Worm (Caenorhabditis elegans) whole organism, L3 larva: ENCODE results near the gene myo-2.

Source experiments
- R02D3.7 ChIP-seq: fragments of 150-350 bp; optimal IDR thresholded peaks from 2 replicates; lab custom pipeline; 2014; ENCODE audit warnings: missing biosample characterization, missing genetic modification characterization
- aly-2 ChIP-seq: fragments of 150-350 bp; optimal IDR thresholded peaks from 2 replicates; lab custom pipeline; 2014; ENCODE audit warnings: missing biosample characterization, missing genetic modification characterization
- ama-1 ChIP-seq: fragments of 150-350 bp; optimal IDR thresholded peaks from 2 replicates; lab custom pipeline; 2018
- ceh-16 ChIP-seq: sonication (generic microtip); optimal IDR thresholded peaks from 2 replicates; lab custom pipeline; 2017; ENCODE audit warnings: missing biosample characterization, missing genetic modification characterization
- ceh-28 ChIP-seq: fragments of 150-350 bp; optimal IDR thresholded peaks from 2 replicates; lab custom pipeline; 2014; ENCODE audit warnings: missing biosample characterization, missing genetic modification reagents, missing genetic modification characterization
- ceh-82 ChIP-seq: fragments of 150-350 bp; optimal IDR thresholded peaks from 2 replicates; lab custom pipeline; 2014; ENCODE audit warnings: missing biosample characterization, missing genetic modification characterization
- ceh-9 ChIP-seq: sonication (generic microtip); optimal IDR thresholded peaks from 2 replicates; lab custom pipeline; 2018; ENCODE audit warnings: missing biosample characterization, missing genetic modification characterization
- daf-12 ChIP-seq: fragments of 150-350 bp; optimal IDR thresholded peaks from 2 replicates; lab custom pipeline; 2014; ENCODE audit warnings: missing biosample characterization, missing genetic modification reagents, missing genetic modification characterization
- egl-27 ChIP-seq: sonication (generic microtip); optimal IDR thresholded peaks from 4 replicates; lab custom pipeline; 2017; ENCODE audit warnings: missing biosample characterization, missing genetic modification reagents, missing genetic modification characterization
- elt-1 ChIP-seq: fragments of 150-350 bp; optimal IDR thresholded peaks from 2 replicates; lab custom pipeline; 2014; ENCODE audit warnings: missing biosample characterization, missing genetic modification characterization
- elt-2 ChIP-seq: sonication (generic microtip); optimal IDR thresholded peaks from 2 replicates; lab custom pipeline; 2016; ENCODE audit warnings: missing genetic modification reagents, mild to moderate bottlenecking, missing genetic modification characterization, missing compliant biosample characterization
- elt-3 ChIP-seq, 3 experiments: fragments of 150-350 bp in 1 of 3; sonication (generic microtip) in 2 of 3; optimal IDR thresholded peaks; 2 replicates in 2 of 3; 4 replicates in 1 of 3; lab custom pipeline; 2014 to 2017; ENCODE audit warnings: missing biosample characterization in 3 of 3, missing genetic modification characterization in 3 of 3
- eor-1 ChIP-seq, 2 experiments: fragments of 150-350 bp; optimal IDR thresholded peaks; 2 replicates each; lab custom pipeline; 2014 to 2018; ENCODE audit warnings: missing biosample characterization in 2 of 2, missing genetic modification characterization in 2 of 2
- fkh-10 ChIP-seq: sonication (generic microtip); optimal IDR thresholded peaks from 2 replicates; lab custom pipeline; 2017; ENCODE audit warnings: missing biosample characterization, missing genetic modification reagents, missing genetic modification characterization
- fos-1 ChIP-seq: fragments of 150-350 bp; optimal IDR thresholded peaks from 2 replicates; lab custom pipeline; 2014; ENCODE audit warnings: missing biosample characterization, missing genetic modification characterization
- hmg-11 ChIP-seq: sonication (generic microtip); optimal IDR thresholded peaks from 2 replicates; lab custom pipeline; 2016; ENCODE audit warnings: missing genetic modification characterization, missing compliant biosample characterization
- jun-1 ChIP-seq: fragments of 150-350 bp; optimal IDR thresholded peaks from 2 replicates; lab custom pipeline; 2014; ENCODE audit warnings: missing biosample characterization, missing genetic modification reagents, missing genetic modification characterization
- lin-15B ChIP-seq: fragments of 150-350 bp; optimal IDR thresholded peaks from 2 replicates; lab custom pipeline; 2014; ENCODE audit warnings: missing biosample characterization, missing genetic modification characterization
- lsy-12 ChIP-seq: sonication (generic microtip); optimal IDR thresholded peaks from 2 replicates; lab custom pipeline; 2016; ENCODE audit warnings: mild to moderate bottlenecking, missing genetic modification characterization, missing compliant biosample characterization
- mdl-1 ChIP-seq: fragments of 150-350 bp; optimal IDR thresholded peaks from 2 replicates; lab custom pipeline; 2014; ENCODE audit warnings: missing biosample characterization, missing genetic modification characterization
- mml-1 ChIP-seq: fragments of 150-350 bp; sonication (generic microtip); optimal IDR thresholded peaks from 3 replicates; lab custom pipeline; 2014; ENCODE audit warnings: missing biosample characterization, missing genetic modification characterization
- nfya-1 ChIP-seq: sonication (generic microtip); optimal IDR thresholded peaks from 2 replicates; lab custom pipeline; 2017; ENCODE audit warnings: missing genetic modification characterization, mild to moderate bottlenecking, missing compliant biosample characterization, antibody characterized with exemption, moderate library complexity; ENCODE audit not compliant: insufficient read depth
- nhr-11 ChIP-seq: fragments of 150-350 bp; optimal IDR thresholded peaks from 2 replicates; lab custom pipeline; 2014; ENCODE audit warnings: missing biosample characterization, missing genetic modification characterization
- nhr-12 ChIP-seq: fragments of 150-350 bp; optimal IDR thresholded peaks from 2 replicates; lab custom pipeline; 2014; ENCODE audit warnings: missing biosample characterization, missing genetic modification characterization
- nhr-23 ChIP-seq: fragments of 150-350 bp; optimal IDR thresholded peaks from 2 replicates; lab custom pipeline; 2014; ENCODE audit warnings: missing biosample characterization, missing genetic modification reagents, missing genetic modification characterization
- nhr-237 ChIP-seq: fragments of 150-350 bp; optimal IDR thresholded peaks from 2 replicates; lab custom pipeline; 2014; ENCODE audit warnings: missing biosample characterization, missing genetic modification characterization
- nhr-25 ChIP-seq: sonication (generic microtip); optimal IDR thresholded peaks from 2 replicates; lab custom pipeline; 2017; ENCODE audit warnings: missing biosample characterization, missing genetic modification characterization
- nhr-43 ChIP-seq: sonication (generic microtip); optimal IDR thresholded peaks from 2 replicates; lab custom pipeline; 2016; ENCODE audit warnings: mild to moderate bottlenecking, missing genetic modification characterization, missing compliant biosample characterization; ENCODE audit not compliant: poor library complexity, severe bottlenecking
- nhr-67 ChIP-seq: fragments of 150-350 bp; optimal IDR thresholded peaks from 2 replicates; lab custom pipeline; 2014; ENCODE audit warnings: missing biosample characterization, missing genetic modification characterization
- nhr-76 ChIP-seq: fragments of 150-350 bp; sonication (generic microtip); optimal IDR thresholded peaks from 5 replicates; lab custom pipeline; 2014; ENCODE audit warnings: missing biosample characterization, missing genetic modification characterization
- nhr-77 ChIP-seq: fragments of 150-350 bp; optimal IDR thresholded peaks from 2 replicates; lab custom pipeline; 2014; ENCODE audit warnings: missing biosample characterization, missing genetic modification characterization
- pha-4 ChIP-seq: fragments of 150-350 bp; optimal IDR thresholded peaks from 2 replicates; lab custom pipeline; 2014; ENCODE audit warnings: missing biosample characterization, missing genetic modification reagents, missing genetic modification characterization
- sea-2 ChIP-seq: fragments of 150-350 bp; sonication (generic microtip); optimal IDR thresholded peaks from 4 replicates; lab custom pipeline; 2014; ENCODE audit warnings: missing biosample characterization, missing genetic modification reagents, missing genetic modification characterization
- skn-1 ChIP-seq: fragments of 150-350 bp; optimal IDR thresholded peaks from 2 replicates; lab custom pipeline; 2014; ENCODE audit warnings: missing biosample characterization, missing genetic modification characterization
- snpc-4 ChIP-seq: fragments of 150-350 bp; optimal IDR thresholded peaks from 2 replicates; lab custom pipeline; 2014; ENCODE audit warnings: missing biosample characterization, missing genetic modification characterization
- tbx-2 ChIP-seq: sonication (generic microtip); optimal IDR thresholded peaks from 2 replicates; lab custom pipeline; 2016; ENCODE audit warnings: mild to moderate bottlenecking, missing genetic modification characterization, missing compliant biosample characterization
- unc-39 ChIP-seq: sonication (generic microtip); optimal IDR thresholded peaks from 4 replicates; lab custom pipeline; 2017; ENCODE audit warnings: missing biosample characterization, missing genetic modification characterization
- unc-62 ChIP-seq: fragments of 150-350 bp; sonication (generic microtip); optimal IDR thresholded peaks from 4 replicates; lab custom pipeline; 2014; ENCODE audit warnings: missing biosample characterization, missing genetic modification reagents, missing genetic modification characterization
- zag-1 ChIP-seq: fragments of 150-350 bp; optimal IDR thresholded peaks from 2 replicates; lab custom pipeline; 2014; ENCODE audit warnings: missing biosample characterization, missing genetic modification characterization
- ztf-4 ChIP-seq: fragments of 150-350 bp; optimal IDR thresholded peaks from 2 replicates; lab custom pipeline; 2014; ENCODE audit warnings: missing biosample characterization, missing genetic modification characterization

myo-2 gene

ce11 chrX:12484078-12484477 is 16.2 kb downstream of the myo-2 start:
- TF ChIP-seq mml-1 (tag; lab: Kevin White, UChicago) (no peak), unc-62 (GFP tag; lab: Kevin White, UChicago) (no peak), elt-2 (tag; lab: Kevin White, UChicago) (no peak), snpc-4 (tag; lab: Kevin White, UChicago) (no peak), hmg-11 (tag; lab: Kevin White, UChicago) (no peak), zag-1 (tag; lab: Kevin White, UChicago) (no peak), R02D3.7 (no peak), nhr-11 (no peak), elt-3 (tag; optimal IDR thresholded peaks at IDR 0.05; lab: Kevin White, UChicago) (no peak), ceh-9 (tag; lab: Kevin White, UChicago) (no peak), egl-27 (tag; lab: Kevin White, UChicago) (no peak), ceh-82 (tag; lab: Kevin White, UChicago) (no peak), mdl-1 (tag; lab: Kevin White, UChicago) (no peak), skn-1 (tag; lab: Kevin White, UChicago) (no peak), elt-1 (tag; lab: Kevin White, UChicago) (no peak), nhr-12 (tag; lab: Kevin White, UChicago) (no peak)

ce11 chrX:12484749-12485148 is 16.9 kb downstream of the myo-2 start, which contains the start of gene tbc-13:
TSS of gene tbc-13 (plus strand) at chrX:12485049.
- no peak for TF ChIP-seq ceh-82 (tag; lab: Kevin White, UChicago)
- no peak for TF ChIP-seq skn-1 (tag; lab: Kevin White, UChicago)
- TF ChIP-seq nhr-25 (tag; lab: Kevin White, UChicago): no peak
- TF ChIP-seq elt-3 (tag; optimal IDR thresholded peaks at IDR 0.05; lab: Kevin White, UChicago): no peak
- no peak for TF ChIP-seq mml-1 (tag; lab: Kevin White, UChicago)
- no peak for TF ChIP-seq snpc-4 (tag; lab: Kevin White, UChicago)
- TF ChIP-seq ceh-28 (tag; lab: Kevin White, UChicago): no peak
- TF ChIP-seq ceh-16 (tag; lab: Kevin White, UChicago): no peak
- no peak for TF ChIP-seq ceh-9 (tag; lab: Kevin White, UChicago)
- no peak for TF ChIP-seq jun-1 (tag; lab: Kevin White, UChicago)
- TF ChIP-seq eor-1 (tag; optimal IDR thresholded peaks at IDR 0.05; lab: Kevin White, UChicago): no peak
- TF ChIP-seq egl-27 (tag; lab: Kevin White, UChicago): no peak
- no peak for TF ChIP-seq hmg-11 (tag; lab: Kevin White, UChicago)
- no peak for TF ChIP-seq pha-4 (tag; lab: Kevin White, UChicago)
- no peak for TF ChIP-seq ztf-4 (tag; lab: Kevin White, UChicago)
- TF ChIP-seq fkh-10 (GFP tag; lab: Kevin White, UChicago): no peak

- TF ChIP-seq unc-62 (GFP tag; lab: Kevin White, UChicago) (no peak), daf-12 (tag; lab: Kevin White, UChicago) (no peak), ceh-16 (tag; lab: Kevin White, UChicago) (no peak), lsy-12 (tag; lab: Kevin White, UChicago) (no peak), nhr-67 (tag; lab: Kevin White, UChicago) (no peak), skn-1 (tag; lab: Kevin White, UChicago) (no peak), nhr-23 (tag; lab: Kevin White, UChicago) (no peak), nhr-12 (tag; lab: Kevin White, UChicago) (no peak), nhr-11 (no peak), unc-39 (tag; lab: Kevin White, UChicago) (no peak)
Observed at ce11 chrX:12491138-12491537, 23.3 kb downstream of the myo-2 start.

ce11 chrX:12492467-12492866 is 24.6 kb downstream of the myo-2 start, which contains the start of gene lips-1:
TSS of gene lips-1 (plus strand) at chrX:12492767.
- no peak for TF ChIP-seq hmg-11 (tag; lab: Kevin White, UChicago)
- no peak for TF ChIP-seq ceh-9 (tag; lab: Kevin White, UChicago)
- TF ChIP-seq sea-2: no peak
- TF ChIP-seq nhr-77: no peak
- no peak for TF ChIP-seq ceh-82 (tag; lab: Kevin White, UChicago)
- no peak for TF ChIP-seq lin-15B (tag; lab: Kevin White, UChicago)
- no peak for TF ChIP-seq elt-3 (tag; optimal IDR thresholded peaks at IDR 0.05; lab: Kevin White, UChicago)
- TF ChIP-seq elt-1 (tag; lab: Kevin White, UChicago): no peak
- TF ChIP-seq nhr-12 (tag; lab: Kevin White, UChicago): no peak
- TF ChIP-seq nhr-25 (tag; lab: Kevin White, UChicago): no peak
- TF ChIP-seq, all 47 proteins: peak for 0

- TF ChIP-seq nhr-237: no peak
- no peak for TF ChIP-seq nhr-11
- no peak for TF ChIP-seq hmg-11 (tag; lab: Kevin White, UChicago)
- TF ChIP-seq daf-12 (tag; lab: Kevin White, UChicago): no peak
- no peak for TF ChIP-seq sea-2
- TF ChIP-seq ztf-4 (tag; lab: Kevin White, UChicago): peak; percentile 3
- TF ChIP-seq nhr-43 (tag; lab: Kevin White, UChicago): peak; percentile 96
- TF ChIP-seq nhr-67 (tag; lab: Kevin White, UChicago): no peak
- no peak for TF ChIP-seq aly-2 (tag; lab: Kevin White, UChicago)
- peak in 2 of 3 experiments; percentile 4 to 84 for TF ChIP-seq elt-3 (tag; optimal IDR thresholded peaks at IDR 0.05; lab: Kevin White, UChicago)
- peak; percentile 50 for TF ChIP-seq R02D3.7
- TF ChIP-seq tbx-2: peak; percentile 47
- TF ChIP-seq skn-1 (tag; lab: Kevin White, UChicago): no peak
- no peak for TF ChIP-seq ama-1
- no peak for TF ChIP-seq nfya-1
- peak; percentile 77 for TF ChIP-seq fos-1 (tag; lab: Kevin White, UChicago)
- TF ChIP-seq lsy-12 (tag; lab: Kevin White, UChicago): peak; percentile 88
- TF ChIP-seq zag-1 (tag; lab: Kevin White, UChicago): no peak
- peak; percentile 94 for TF ChIP-seq nhr-23 (tag; lab: Kevin White, UChicago)
- TF ChIP-seq eor-1 (tag; optimal IDR thresholded peaks at IDR 0.05; lab: Kevin White, UChicago): no peak
- no peak for TF ChIP-seq nhr-76 (tag; lab: Kevin White, UChicago)
- peak; percentile 88 for TF ChIP-seq nhr-25 (tag; lab: Kevin White, UChicago)
- peak; percentile 77 for TF ChIP-seq ceh-28 (tag; lab: Kevin White, UChicago)
Observed at ce11 chrX:12500777-12501176, 32.9 kb downstream of the myo-2 start.
